Worm (Caenorhabditis elegans) whole organism, L3 larva: ENCODE data around the gene ril-2.
A peak's percentile ranks its signal among the peaks of the same experiment; 100 is the strongest.

Source experiments
- R02D3.7 ChIP-seq: fragments of 150-350 bp; optimal IDR thresholded peaks from 2 replicates; lab custom pipeline; 2014; ENCODE audit warnings: missing biosample characterization, missing genetic modification characterization
- ama-1 ChIP-seq: fragments of 150-350 bp; optimal IDR thresholded peaks from 2 replicates; lab custom pipeline; 2018
- ceh-16 ChIP-seq: sonication (generic microtip); optimal IDR thresholded peaks from 2 replicates; lab custom pipeline; 2017; ENCODE audit warnings: missing biosample characterization, missing genetic modification characterization
- ceh-82 ChIP-seq: fragments of 150-350 bp; optimal IDR thresholded peaks from 2 replicates; lab custom pipeline; 2014; ENCODE audit warnings: missing biosample characterization, missing genetic modification characterization
- ceh-9 ChIP-seq: sonication (generic microtip); optimal IDR thresholded peaks from 2 replicates; lab custom pipeline; 2018; ENCODE audit warnings: missing biosample characterization, missing genetic modification characterization
- fkh-10 ChIP-seq: sonication (generic microtip); optimal IDR thresholded peaks from 2 replicates; lab custom pipeline; 2017; ENCODE audit warnings: missing biosample characterization, missing genetic modification reagents, missing genetic modification characterization
- fkh-2 ChIP-seq: fragments of 150-350 bp; optimal IDR thresholded peaks from 2 replicates; lab custom pipeline; 2014; ENCODE audit warnings: missing biosample characterization, missing genetic modification reagents, missing genetic modification characterization
- fos-1 ChIP-seq: fragments of 150-350 bp; optimal IDR thresholded peaks from 2 replicates; lab custom pipeline; 2014; ENCODE audit warnings: missing biosample characterization, missing genetic modification characterization
- jun-1 ChIP-seq: fragments of 150-350 bp; optimal IDR thresholded peaks from 2 replicates; lab custom pipeline; 2014; ENCODE audit warnings: missing biosample characterization, missing genetic modification reagents, missing genetic modification characterization
- nfya-1 ChIP-seq: sonication (generic microtip); optimal IDR thresholded peaks from 2 replicates; lab custom pipeline; 2017; ENCODE audit warnings: missing genetic modification characterization, mild to moderate bottlenecking, missing compliant biosample characterization, antibody characterized with exemption, moderate library complexity; ENCODE audit not compliant: insufficient read depth
- nhr-76 ChIP-seq: fragments of 150-350 bp; sonication (generic microtip); optimal IDR thresholded peaks from 5 replicates; lab custom pipeline; 2014; ENCODE audit warnings: missing biosample characterization, missing genetic modification characterization
- unc-62 ChIP-seq: fragments of 150-350 bp; sonication (generic microtip); optimal IDR thresholded peaks from 4 replicates; lab custom pipeline; 2014; ENCODE audit warnings: missing biosample characterization, missing genetic modification reagents, missing genetic modification characterization

ce11 chrV:12596795-12597194 is 2.2 kb downstream of the ril-2 start:
- TF ChIP-seq ceh-9 (tag; lab: Kevin White, UChicago) (no peak), ceh-82 (tag; lab: Kevin White, UChicago) (no peak), fkh-2 (tag; lab: Kevin White, UChicago) (no peak), nhr-76 (tag; lab: Kevin White, UChicago) (no peak), R02D3.7 (tag; lab: Kevin White, UChicago) (no peak), jun-1 (tag; lab: Kevin White, UChicago) (no peak), fkh-10 (no peak), ama-1 (lab: Kevin White, UChicago) (no peak), nfya-1 (peak; percentile 51), ceh-16 (tag; lab: Kevin White, UChicago) (no peak), fos-1 (tag; lab: Kevin White, UChicago) (no peak), unc-62 (GFP tag; lab: Kevin White, UChicago) (no peak)
